Worm (Caenorhabditis elegans): ENCODE results near the gene W06G6.9.

DNA sequence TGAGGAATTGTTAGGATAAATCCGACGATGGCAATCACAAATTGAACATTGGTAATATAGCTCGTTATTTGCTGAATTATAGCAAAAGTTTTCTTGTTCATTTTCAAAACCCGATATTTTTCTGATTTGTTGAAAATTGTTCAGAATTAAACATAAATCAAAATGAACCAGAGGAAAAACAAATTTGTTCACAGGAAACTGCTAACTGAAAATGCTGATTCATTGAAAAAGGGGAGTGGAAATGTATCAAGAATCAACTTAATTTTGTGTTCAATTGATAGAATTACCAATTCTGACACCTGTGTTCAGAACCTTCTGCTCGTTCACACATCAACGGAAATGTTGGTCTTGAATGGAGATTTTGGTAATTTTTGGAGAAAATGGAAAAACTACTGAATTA lies 2.7 kb downstream of the W06G6.9 start, which contains the start of gene srw-77:
- TF ChIP-seq zip-5 (tag; optimal IDR thresholded peaks at IDR 0.05) (no peak), ama-1 (optimal IDR thresholded peaks at IDR 0.05) (no peak), ceh-34 (tag; optimal IDR thresholded peaks at IDR 0.05) (no peak), pha-4 (tag; optimal IDR thresholded peaks at IDR 0.05) (no peak), ceh-2 (tag; optimal IDR thresholded peaks at IDR 0.05) (no peak), pha-2 (tag; optimal IDR thresholded peaks at IDR 0.05) (no peak), dve-1 (tag; optimal IDR thresholded peaks at IDR 0.05) (no peak), elt-2 (tag; optimal IDR thresholded peaks at IDR 0.05) (no peak), fkh-10 (GFP tag; optimal IDR thresholded peaks at IDR 0.05) (no peak), ceh-9 (tag; optimal IDR thresholded peaks at IDR 0.05) (no peak), sox-4 (tag; optimal IDR thresholded peaks at IDR 0.05) (no peak), K09A11.1 (tag; optimal IDR thresholded peaks at IDR 0.05; ENCODE audit: insufficient read depth) (no peak), ahr-1 (tag; optimal IDR thresholded peaks at IDR 0.05) (no peak)

All from whole organism, late embryonic.